Fruit fly (Drosophila melanogaster): Measurements from ENCODE around the gene CG10591.
A peak's percentile ranks its signal among the peaks of the same experiment; 100 is the strongest.

The CG10591 gene

dm6 chr3L:5554377-5554776 lies 45.1 kb downstream of the CG10591 start (continued):
- TF ChIP-seq sr (GFP tag; IDR thresholded peaks at IDR 0.05) (no peak), mam (GFP tag; optimal IDR thresholded peaks at IDR 0.05) (peak; percentile 33), CG3838 (GFP tag; optimal IDR thresholded peaks at IDR 0.05) (no peak), bigmax (GFP tag; optimal IDR thresholded peaks at IDR 0.05) (no peak), her (GFP tag; optimal IDR thresholded peaks at IDR 0.05) (no peak), PHDP (tag; optimal IDR thresholded peaks at IDR 0.05) (peak; percentile 57), CG43689 (GFP tag; IDR thresholded peaks at IDR 0.05) (0 out of 2 replicates have a peak, but pooled peaks have one; percentile 28), CG8290 (GFP tag; optimal IDR thresholded peaks at IDR 0.05) (no peak), CG8290 (tag; optimal IDR thresholded peaks at IDR 0.05) (no peak), CG4707 (GFP tag; optimal IDR thresholded peaks at IDR 0.05) (no peak), CG42726 (GFP tag; IDR thresholded peaks at IDR 0.05; ENCODE audit: partially characterized antibody) (no peak), fru (optimal IDR thresholded peaks at IDR 0.05) (no peak), CG17328 (GFP tag; IDR thresholded peaks at IDR 0.05) (no peak), danr (GFP tag; IDR thresholded peaks at IDR 0.05) (0 out of 2 replicates have a peak, but pooled peaks have one; percentile 8), repo (GFP tag; optimal IDR thresholded peaks at IDR 0.05) (no peak), GATAe (GFP tag; conservative IDR thresholded peaks at IDR 0.05) (0 out of 2 replicates have a peak, but pooled peaks have one; percentile 13), CG7786 (GFP tag; optimal IDR thresholded peaks at IDR 0.05) (no peak), Elba2 (GFP tag; optimal IDR thresholded peaks at IDR 0.05) (no peak), CG14860 (GFP tag; IDR thresholded peaks at IDR 0.05; ENCODE audit: partially characterized antibody) (no peak), CG11398 (GFP tag; optimal IDR thresholded peaks at IDR 0.05) (no peak), CG1792 (GFP tag; optimal IDR thresholded peaks at IDR 0.05) (no peak), gcm (GFP tag; optimal IDR thresholded peaks at IDR 0.05) (no peak), CG10267 (tag; optimal IDR thresholded peaks at IDR 0.05) (peak; percentile 31), CG10979 (tag; optimal IDR thresholded peaks at IDR 0.05) (peak; percentile 34), TFAM (GFP tag; optimal IDR thresholded peaks at IDR 0.05) (no peak), inv (GFP tag; IDR thresholded peaks at IDR 0.05; ENCODE audit: partially characterized antibody) (no peak), insv (GFP tag; optimal IDR thresholded peaks at IDR 0.05) (no peak), E2f2 (GFP tag; IDR thresholded peaks at IDR 0.05) (no peak), CG6813 (GFP tag; optimal IDR thresholded peaks at IDR 0.05) (peak; percentile 25), fu2 (GFP tag; optimal IDR thresholded peaks at IDR 0.05) (no peak), Doc2 (GFP tag; IDR thresholded peaks at IDR 0.05) (no peak), CG32772 (GFP tag; IDR thresholded peaks at IDR 0.05) (no peak; the same call in none of the 2 replicates), jigr1 (GFP tag; IDR thresholded peaks at IDR 0.05) (no peak), HmgD (GFP tag; optimal IDR thresholded peaks at IDR 0.05) (no peak), CG2202 (tag; optimal IDR thresholded peaks at IDR 0.05) (no peak), CG34422 (GFP tag; IDR thresholded peaks at IDR 0.05) (peak; percentile 72), gro (GFP tag; optimal IDR thresholded peaks at IDR 0.05) (no peak), Ada2b (GFP tag; IDR thresholded peaks at IDR 0.05) (peak; percentile 80), HLH3B (GFP tag; IDR thresholded peaks at IDR 0.05) (peak; percentile 72), dysf (GFP tag; IDR thresholded peaks at IDR 0.05) (peak; percentile 74), CG17385 (GFP tag; optimal IDR thresholded peaks at IDR 0.05) (peak; percentile 46), MBD-R2 (GFP tag; IDR thresholded peaks at IDR 0.05) (peak; percentile 50; the same call in 1 of the 2 replicates), CG34224 (GFP tag; IDR thresholded peaks at IDR 0.05; ENCODE audit: partially characterized antibody) (no peak), CG4730 (GFP tag; IDR thresholded peaks at IDR 0.05) (peak; percentile 35; the same call in 1 of the 2 replicates), CG7987 (GFP tag; optimal IDR thresholded peaks at IDR 0.05) (no peak), Oli (tag; optimal IDR thresholded peaks at IDR 0.05) (peak; percentile 47), disco-r (GFP tag; optimal IDR thresholded peaks at IDR 0.05) (no peak), kah (GFP tag; optimal IDR thresholded peaks at IDR 0.05) (no peak), tx (GFP tag; optimal IDR thresholded peaks at IDR 0.05) (no peak), CG4617 (GFP tag; optimal IDR thresholded peaks at IDR 0.05; ENCODE audit: borderline replicate concordance) (no peak), CG1024 (GFP tag; IDR thresholded peaks at IDR 0.05) (0 out of 2 replicates have a peak, but pooled peaks have one; percentile 4), CG7839 (tag; optimal IDR thresholded peaks at IDR 0.05) (peak; percentile 73)
